Fruit fly (Drosophila melanogaster): ENCODE measurements around the gene CG4502.

CG4502 gene

dm6 chr2L:7158798-7159197 lies 45.3 kb downstream of the CG4502 start (continued):
- peak; percentile 43 for TF ChIP-seq en (GFP tag; optimal IDR thresholded peaks at IDR 0.05)
- peak; percentile 44 for TF ChIP-seq CG2678 (tag; optimal IDR thresholded peaks at IDR 0.05)
- peak; percentile 14 for TF ChIP-seq jumu (GFP tag; optimal IDR thresholded peaks at IDR 0.05)
- TF ChIP-seq CG7745 (tag; optimal IDR thresholded peaks at IDR 0.05) = peak; percentile 52
- no peak for TF ChIP-seq CG8281 (tag; optimal IDR thresholded peaks at IDR 0.05)
- TF ChIP-seq Hr78 (GFP tag; optimal IDR thresholded peaks at IDR 0.05) = peak in 1 of 2 experiments; percentile 13

- TF ChIP-seq Nf-YA (GFP tag; IDR thresholded peaks at IDR 0.05) (peak; percentile 53), twi (tag; optimal IDR thresholded peaks at IDR 0.05) (peak; percentile 55), Med (GFP tag) (peak; percentile 72), grn (GFP tag; optimal IDR thresholded peaks at IDR 0.05) (peak; percentile 14), Sox102F (GFP tag; optimal IDR thresholded peaks at IDR 0.05) (no peak), CG1792 (GFP tag; optimal IDR thresholded peaks at IDR 0.05) (no peak), corto (GFP tag; optimal IDR thresholded peaks at IDR 0.05) (no peak), emc (GFP tag; optimal IDR thresholded peaks at IDR 0.05) (no peak), Camta (GFP tag; optimal IDR thresholded peaks at IDR 0.05) (no peak), Dad (GFP tag; optimal IDR thresholded peaks at IDR 0.05) (no peak), CG15479 (GFP tag; optimal IDR thresholded peaks at IDR 0.05) (no peak), sob (GFP tag; IDR thresholded peaks at IDR 0.05) (peak; percentile 14; the same call in 1 of the 2 replicates), Opbp (GFP tag; IDR thresholded peaks at IDR 0.05; ENCODE audit: partially characterized antibody) (peak; percentile 35; the same call in 1 of the 3 replicates), CG32767 (GFP tag; IDR thresholded peaks at IDR 0.05) (no peak), CG1024 (GFP tag; IDR thresholded peaks at IDR 0.05) (peak; percentile 24; the same call in 1 of the 2 replicates), HmgD (GFP tag; optimal IDR thresholded peaks at IDR 0.05) (no peak), mld (GFP tag; IDR thresholded peaks at IDR 0.05; ENCODE audit: partially characterized antibody) (0 out of 3 replicates have a peak, but pooled peaks have one; percentile 18), chinmo (GFP tag; IDR thresholded peaks at IDR 0.05; ENCODE audit: partially characterized antibody) (peak; percentile 78; the same call in 3 of the 4 replicates), sens (GFP tag) (peak; percentile 52), da (GFP tag; optimal IDR thresholded peaks at IDR 0.05) (peak; percentile 14), unpg (GFP tag; optimal IDR thresholded peaks at IDR 0.05) (no peak), org-1 (GFP tag; optimal IDR thresholded peaks at IDR 0.05) (peak; percentile 1), CG34422 (GFP tag; IDR thresholded peaks at IDR 0.05) (0 out of 3 replicates have a peak, but pooled peaks have one; percentile 8), CG7987 (GFP tag; optimal IDR thresholded peaks at IDR 0.05) (peak; percentile 14), CG7963 (GFP tag; IDR thresholded peaks at IDR 0.05; ENCODE audit: partially characterized antibody) (0 out of 3 replicates have a peak, but pooled peaks have one; percentile 31), odd (GFP tag; optimal IDR thresholded peaks at IDR 0.05) (no peak), Xrp1 (GFP tag; IDR thresholded peaks at IDR 0.05) (0 out of 2 replicates have a peak, but pooled peaks have one; percentile 8), sr (GFP tag; IDR thresholded peaks at IDR 0.05) (0 out of 3 replicates have a peak, but pooled peaks have one; percentile 9), CG8290 (GFP tag; optimal IDR thresholded peaks at IDR 0.05) (no peak), CG8290 (tag; optimal IDR thresholded peaks at IDR 0.05) (peak in 1 of 2 experiments; percentile 44), ac (GFP tag; optimal IDR thresholded peaks at IDR 0.05) (no peak), Jarid2 (GFP tag; optimal IDR thresholded peaks at IDR 0.05) (peak; percentile 94), vvl (GFP tag; IDR thresholded peaks at IDR 0.05) (0 out of 2 replicates have a peak, but pooled peaks have one; percentile 31), HLHmδ (GFP tag; optimal IDR thresholded peaks at IDR 0.05) (peak; percentile 82), Deaf1 (tag; optimal IDR thresholded peaks at IDR 0.05) (peak; percentile 55), Abd-B (GFP tag; optimal IDR thresholded peaks at IDR 0.05) (no peak), cg (GFP tag; optimal IDR thresholded peaks at IDR 0.05) (peak; percentile 35), CG8359 (GFP tag; optimal IDR thresholded peaks at IDR 0.05; ENCODE audit: borderline replicate concordance) (peak; percentile 33), CG11504 (tag; optimal IDR thresholded peaks at IDR 0.05) (peak; percentile 99), Oaz (GFP tag; IDR thresholded peaks at IDR 0.05) (no peak), CG13287 (GFP tag; IDR thresholded peaks at IDR 0.05; ENCODE audit: partially characterized antibody) (0 out of 2 replicates have a peak, but pooled peaks have one; percentile 12), CG2889 (GFP tag; IDR thresholded peaks at IDR 0.05) (no peak)
Measured at dm6 chr2L:7157456-7157855, 46.6 kb downstream of the CG4502 start, which contains the start of gene Pvf3. Gene Pvf3, minus strand, starts transcription at chr2L:7157695.
